Worm (Caenorhabditis elegans) whole organism, L1 larva: ENCODE results near the gene nspe-5.
A peak's percentile ranks its signal among the peaks of the same experiment; 100 is the strongest.

Experiments
- C16A3.4 ChIP-seq: fragments of 150-350 bp; optimal IDR thresholded peaks from 2 replicates; lab custom pipeline; 2014; ENCODE audit warnings: missing biosample characterization, missing genetic modification characterization
- Y116A8C.19 ChIP-seq: sonication (generic microtip); optimal IDR thresholded peaks from 2 replicates; lab custom pipeline; 2016; ENCODE audit warnings: missing compliant biosample characterization, missing genetic modification characterization, borderline replicate concordance
- aha-1 ChIP-seq: fragments of 150-350 bp; optimal IDR thresholded peaks from 2 replicates; lab custom pipeline; 2014; ENCODE audit warnings: missing biosample characterization, missing genetic modification characterization
- aly-2 ChIP-seq: fragments of 150-350 bp; optimal IDR thresholded peaks from 2 replicates; lab custom pipeline; 2014; ENCODE audit warnings: missing biosample characterization, missing genetic modification characterization
- ama-1 ChIP-seq: fragments of 150-350 bp; optimal IDR thresholded peaks from 2 replicates; lab custom pipeline; 2014
- ceh-63 ChIP-seq: fragments of 200-800 bp; sonication (Bioruptor generic); optimal IDR thresholded peaks from 2 replicates; lab custom pipeline; 2018; ENCODE audit warnings: mild to moderate bottlenecking, missing genetic modification characterization, missing compliant biosample characterization
- ceh-88 ChIP-seq: fragments of 200-800 bp; sonication (Bioruptor generic); IDR thresholded peaks from 2 replicates; pipeline ENCODE4 v1.3.6; 2022; ENCODE audit warnings: missing genetic modification characterization, missing compliant biosample characterization
- ceh-90 ChIP-seq: sonication (generic microtip); optimal IDR thresholded peaks from 2 replicates; lab custom pipeline; 2016; ENCODE audit warnings: missing genetic modification characterization, missing compliant biosample characterization
- efl-1 ChIP-seq, 4 experiments: fragments of 150-350 bp; optimal IDR thresholded peaks in 3 of 4; peaks in 1 of 4; 1 replicate in 1 of 4; 2 replicates in 3 of 4; lab custom pipeline; 2014; ENCODE audit warnings: missing biosample characterization in 2 of 4, missing genetic modification characterization in 2 of 4, missing genetic modification reagents in 2 of 4
- egl-13 ChIP-seq: sonication (generic microtip); optimal IDR thresholded peaks from 2 replicates; lab custom pipeline; 2016; ENCODE audit warnings: missing genotype, missing genetic modification reagents, missing genetic modification characterization, missing compliant biosample characterization
- elt-3 ChIP-seq, 6 experiments: fragments of 150-350 bp in 1 of 6; sonication (generic microtip); optimal IDR thresholded peaks; 2 replicates each; lab custom pipeline; 2017 to 2018; ENCODE audit warnings: missing biosample characterization in 6 of 6, missing genetic modification characterization in 6 of 6, inconsistent platforms in 1 of 6
- ets-5 ChIP-seq: fragments of 200-800 bp; sonication (Bioruptor generic); IDR thresholded peaks from 2 replicates; pipeline ENCODE4 v1.3.6; 2022; ENCODE audit warnings: missing genetic modification characterization, missing compliant biosample characterization
- fkh-4 ChIP-seq: sonication (generic microtip); optimal IDR thresholded peaks from 2 replicates; lab custom pipeline; 2016; ENCODE audit warnings: missing compliant biosample characterization, missing genetic modification characterization, borderline replicate concordance
- fkh-8 ChIP-seq: sonication (generic microtip); optimal IDR thresholded peaks from 2 replicates; lab custom pipeline; 2016; ENCODE audit warnings: mild to moderate bottlenecking, missing genetic modification characterization, missing compliant biosample characterization
- fos-1 ChIP-seq: fragments of 150-350 bp; optimal IDR thresholded peaks from 2 replicates; lab custom pipeline; 2014; ENCODE audit warnings: missing biosample characterization, missing genetic modification characterization
- grh-1 ChIP-seq: fragments of 200-800 bp; sonication (Bioruptor generic); IDR thresholded peaks from 2 replicates; pipeline ENCODE4 v1.3.6; 2022; ENCODE audit warnings: missing genetic modification reagents, missing genetic modification characterization, missing compliant biosample characterization
- hlh-17 ChIP-seq: fragments of 200-800 bp; sonication (Bioruptor generic); optimal IDR thresholded peaks from 2 replicates; lab custom pipeline; 2018; ENCODE audit warnings: missing genetic modification characterization, mild to moderate bottlenecking, missing compliant biosample characterization, moderate library complexity, borderline replicate concordance
- hlh-4 ChIP-seq: sonication (generic microtip); optimal IDR thresholded peaks from 2 replicates; lab custom pipeline; 2016; ENCODE audit warnings: mild to moderate bottlenecking, missing genetic modification characterization, missing compliant biosample characterization
- hpl-2 ChIP-seq: fragments of 150-350 bp; optimal IDR thresholded peaks from 2 replicates; lab custom pipeline; 2014; ENCODE audit warnings: missing biosample characterization, missing genetic modification reagents, missing genetic modification characterization
- irx-1 ChIP-seq: sonication (generic microtip); optimal IDR thresholded peaks from 2 replicates; lab custom pipeline; 2016; ENCODE audit warnings: missing genetic modification characterization, missing compliant biosample characterization
- jun-1 ChIP-seq: fragments of 150-350 bp; optimal IDR thresholded peaks from 2 replicates; lab custom pipeline; 2014; ENCODE audit warnings: missing biosample characterization, missing genetic modification reagents, missing genetic modification characterization
- lin-14 ChIP-seq: fragments of 200-800 bp; sonication (Bioruptor generic); optimal IDR thresholded peaks from 2 replicates; lab custom pipeline; 2018; ENCODE audit warnings: mild to moderate bottlenecking, missing genetic modification characterization, moderate library complexity, missing compliant biosample characterization
- lin-15B ChIP-seq: fragments of 150-350 bp; sonication (generic microtip); optimal IDR thresholded peaks from 3 replicates; lab custom pipeline; 2014; ENCODE audit warnings: missing biosample characterization, missing genetic modification characterization
- lin-39 ChIP-seq: fragments of 150-350 bp; optimal IDR thresholded peaks from 2 replicates; lab custom pipeline; 2014; ENCODE audit warnings: missing biosample characterization, missing genetic modification reagents, missing genetic modification characterization
- mab-9 ChIP-seq: fragments of 200-800 bp; sonication (Bioruptor generic); IDR thresholded peaks from 2 replicates; pipeline ENCODE4 v1.3.6; 2022; ENCODE audit warnings: missing genetic modification reagents, missing genetic modification characterization, missing compliant biosample characterization
- nhr-19 ChIP-seq: fragments of 200-800 bp; sonication (Bioruptor generic); conservative IDR thresholded peaks from 2 replicates; pipeline ENCODE4 v1.3.6; 2022; ENCODE audit warnings: missing genetic modification characterization, missing compliant biosample characterization
- nhr-76 ChIP-seq: sonication (generic microtip); optimal IDR thresholded peaks from 2 replicates; lab custom pipeline; 2017; ENCODE audit warnings: missing biosample characterization, missing genetic modification characterization
- nhr-77 ChIP-seq: fragments of 150-350 bp; optimal IDR thresholded peaks from 2 replicates; lab custom pipeline; 2014; ENCODE audit warnings: missing biosample characterization, missing genetic modification characterization
- nhr-85 ChIP-seq: sonication (generic microtip); peaks from one replicate; lab custom pipeline; 2016; ENCODE audit warnings: missing genetic modification characterization, inconsistent platforms, missing compliant biosample characterization
- pag-3 ChIP-seq: sonication (generic microtip); optimal IDR thresholded peaks from 2 replicates; lab custom pipeline; 2017; ENCODE audit warnings: missing genetic modification characterization, mild to moderate bottlenecking, missing compliant biosample characterization, antibody characterized with exemption, borderline replicate concordance; ENCODE audit not compliant: insufficient read depth
- snpc-4 ChIP-seq: fragments of 150-350 bp; optimal IDR thresholded peaks from 2 replicates; lab custom pipeline; 2014; ENCODE audit warnings: missing biosample characterization, missing genetic modification characterization
- sptf-1 ChIP-seq: fragments of 150-350 bp; optimal IDR thresholded peaks from 2 replicates; lab custom pipeline; 2014; ENCODE audit warnings: missing biosample characterization, missing genetic modification characterization
- swsn-7 ChIP-seq: sonication (generic microtip); optimal IDR thresholded peaks from 2 replicates; lab custom pipeline; 2016; ENCODE audit warnings: missing genetic modification characterization, missing compliant biosample characterization
- tbx-2 ChIP-seq: sonication (generic microtip); optimal IDR thresholded peaks from 2 replicates; lab custom pipeline; 2016; ENCODE audit warnings: missing genetic modification characterization, missing compliant biosample characterization
- tlp-1 ChIP-seq: fragments of 150-350 bp; optimal IDR thresholded peaks from 2 replicates; lab custom pipeline; 2014; ENCODE audit warnings: missing biosample characterization, missing genetic modification characterization
- unc-86 ChIP-seq: sonication (generic microtip); optimal IDR thresholded peaks from 2 replicates; lab custom pipeline; 2016; ENCODE audit warnings: missing genetic modification characterization, missing compliant biosample characterization
- zip-4 ChIP-seq: fragments of 200-800 bp; sonication (Bioruptor generic); optimal IDR thresholded peaks from 2 replicates; lab custom pipeline; 2018; ENCODE audit warnings: mild to moderate bottlenecking, missing genetic modification characterization, moderate library complexity, missing compliant biosample characterization

Gene nspe-5

ce11 chrII:12670877-12671864 is 42.5 kb downstream of the nspe-5 start:
- TF ChIP-seq pag-3 (tag; lab: Kevin White, UChicago) (no peak), mab-9 (GFP tag; lab: Robert Waterston, UW) (peak; percentile 40; the same call in 1 of the 2 replicates), lin-39 (tag; lab: Kevin White, UChicago) (no peak), ets-5 (no peak), efl-1 (optimal IDR thresholded peaks at IDR 0.05; lab: Kevin White, UChicago) (no peak), efl-1 (GFP tag; optimal IDR thresholded peaks at IDR 0.05 in 1 of 2; lab: Kevin White, UChicago) (peak in 1 of 2 experiments; percentile 28), egl-13 (tag; lab: Kevin White, UChicago) (no peak)
- TF ChIP-seq, all 84 proteins: peak for 2

DNA sequence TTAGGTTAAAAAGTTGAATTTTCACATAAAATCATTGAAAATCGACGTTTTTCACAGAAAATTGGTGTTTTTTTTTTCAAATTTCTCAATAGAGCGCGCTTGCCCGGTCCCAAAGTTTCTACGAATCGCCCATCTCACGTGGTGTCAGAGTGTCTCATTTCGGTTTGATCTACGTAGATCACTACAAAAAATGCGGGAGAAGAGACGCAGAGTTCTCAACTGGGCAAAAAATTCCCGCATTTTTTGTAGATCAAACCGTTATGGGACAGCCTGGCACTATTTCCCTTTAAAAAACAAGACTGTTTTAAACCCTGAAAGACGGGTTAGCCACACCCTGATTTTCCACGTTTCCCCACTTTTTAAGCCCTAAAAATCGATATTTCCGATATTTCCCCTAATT is 43.2 kb downstream of the nspe-5 start:
- TF ChIP-seq ceh-90 (tag; lab: Kevin White, UChicago) (no peak), nhr-85 (tag; lab: Kevin White, UChicago) (peak; percentile 66)

DNA sequence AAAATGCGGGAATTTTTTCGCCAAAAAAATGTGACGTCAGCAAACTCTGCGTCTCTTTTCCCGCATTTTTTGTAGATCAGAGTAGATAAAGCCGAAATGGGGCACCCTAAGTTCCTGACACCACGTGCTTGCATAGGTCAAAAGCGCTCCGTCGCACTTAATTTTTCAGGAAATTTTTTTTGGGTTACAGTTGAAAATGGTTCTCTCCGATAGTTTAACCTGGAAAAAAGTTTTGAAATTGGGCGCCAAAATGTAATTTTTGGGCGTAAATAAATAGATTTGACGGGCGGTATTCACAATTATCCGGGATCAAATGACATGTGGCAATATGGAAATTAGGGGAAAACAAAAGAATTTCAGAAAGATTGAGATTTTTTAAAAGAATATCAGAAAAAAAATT is 43.8 kb downstream of the nspe-5 start:
- TF ChIP-seq nhr-19 (GFP tag; lab: Robert Waterston, UW), result 0 out of 2 replicates have a peak, but pooled peaks have one; percentile 4
- peak; percentile 4 for TF ChIP-seq fkh-8 (tag; lab: Kevin White, UChicago)
- TF ChIP-seq ama-1 (lab: Kevin White, UChicago), result no peak
- TF ChIP-seq efl-1 (optimal IDR thresholded peaks at IDR 0.05; lab: Kevin White, UChicago), result no peak
- TF ChIP-seq efl-1 (GFP tag; optimal IDR thresholded peaks at IDR 0.05 in 1 of 2; lab: Kevin White, UChicago), result peak in 1 of 2 experiments; percentile 27
- TF ChIP-seq, all 84 proteins: peak for 3

DNA sequence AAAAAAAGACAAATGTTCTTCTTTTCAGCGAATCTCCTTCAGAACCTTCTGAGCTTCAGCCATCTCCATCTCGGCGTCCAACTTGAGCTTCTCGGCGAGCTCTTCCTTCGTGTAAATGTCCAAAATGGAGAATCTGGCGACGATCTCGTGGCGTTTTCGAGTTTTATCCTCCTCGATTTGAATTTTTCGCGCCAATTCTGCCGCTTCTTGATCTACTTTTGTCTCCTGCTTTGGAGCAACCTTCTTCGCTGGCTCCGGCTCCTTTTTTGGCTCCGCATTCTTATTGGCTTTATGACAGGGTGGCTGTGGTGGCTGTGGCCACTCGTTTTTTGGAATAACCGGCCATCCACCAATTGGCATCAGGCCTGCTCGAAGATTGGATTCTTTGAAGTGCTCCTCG is 44.6 kb downstream of the nspe-5 start:
- no peak for TF ChIP-seq efl-1 (optimal IDR thresholded peaks at IDR 0.05; lab: Kevin White, UChicago)
- peak in 1 of 2 experiments; percentile 92 for TF ChIP-seq efl-1 (GFP tag; optimal IDR thresholded peaks at IDR 0.05 in 1 of 2; lab: Kevin White, UChicago)
- no peak for TF ChIP-seq irx-1 (tag; lab: Kevin White, UChicago)

DNA sequence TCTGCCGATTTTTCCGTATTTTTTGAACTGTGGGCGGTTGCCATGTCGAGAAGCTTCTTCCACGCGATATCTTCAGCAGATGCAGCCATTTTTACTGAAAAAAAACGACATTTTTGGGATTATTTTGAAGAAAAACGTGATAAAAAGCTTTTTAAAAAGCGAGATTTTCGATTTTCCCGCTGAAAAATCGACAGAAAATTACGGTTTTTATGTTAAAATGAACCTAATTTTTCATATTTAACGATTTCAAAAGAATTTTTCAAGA is 49.0 kb downstream of the nspe-5 start, which contains the start of gene Y38E10A.22:
TSS of gene Y38E10A.22 (minus strand) at position 101 of the 265 bp plus-strand sequence.
- TF ChIP-seq mab-9 (GFP tag; lab: Robert Waterston, UW) (no peak), ceh-90 (tag; lab: Kevin White, UChicago) (no peak), fkh-4 (tag; lab: Kevin White, UChicago) (no peak), lin-14 (GFP tag; lab: Kevin White, UChicago) (no peak), hpl-2 (no peak), aha-1 (no peak), ets-5 (no peak), nhr-77 (tag; lab: Kevin White, UChicago) (no peak), ceh-63 (GFP tag; lab: Kevin White, UChicago) (no peak), Y116A8C.19 (tag; lab: Kevin White, UChicago) (no peak), jun-1 (no peak), nhr-76 (no peak), hlh-4 (tag; lab: Kevin White, UChicago) (no peak), fos-1 (tag; lab: Kevin White, UChicago) (no peak)

DNA sequence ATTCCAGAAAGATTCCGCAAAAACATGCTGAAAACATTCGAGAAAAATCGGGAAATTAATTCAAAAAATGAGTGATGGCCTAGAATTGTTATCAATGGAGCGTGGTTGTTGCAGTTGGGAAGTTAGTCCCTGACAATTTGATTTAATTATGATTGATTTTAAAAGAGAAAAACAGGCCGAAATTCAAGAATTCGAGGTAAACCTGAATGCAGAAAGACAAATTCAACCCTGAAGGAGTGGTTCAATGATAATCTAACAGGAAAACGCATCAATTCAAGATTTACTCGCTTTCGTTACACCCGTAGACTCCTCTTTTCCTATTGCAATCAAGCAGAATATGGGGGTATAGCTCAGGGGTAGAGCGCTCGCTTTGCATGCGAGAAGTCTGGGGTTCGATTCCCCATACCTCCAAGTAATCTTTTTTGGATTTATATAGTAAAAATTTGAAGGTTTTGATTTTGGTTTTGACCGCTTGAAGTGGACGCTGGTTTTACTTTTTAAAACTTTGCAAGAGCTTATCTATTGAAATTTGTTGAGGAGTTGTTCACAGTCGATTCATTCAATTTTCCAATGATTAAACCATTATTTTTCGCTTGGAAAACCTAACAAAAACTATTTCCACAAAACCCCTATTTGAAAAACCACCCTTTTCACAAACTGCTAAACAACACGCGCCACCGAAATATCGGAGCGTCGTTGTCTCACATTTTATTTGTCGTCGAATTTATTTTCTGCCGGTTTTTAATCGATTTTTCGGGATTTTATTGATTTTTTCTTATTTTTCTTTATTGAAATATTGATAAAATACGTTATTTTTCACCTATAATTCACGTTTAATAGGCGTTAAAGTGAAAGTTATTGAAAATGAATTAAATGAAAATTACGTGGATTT is 49.6 kb downstream of the nspe-5 start:
- TF ChIP-seq swsn-7 (tag; lab: Kevin White, UChicago) (peak; percentile 74), nhr-76 (no peak), grh-1 (0 out of 2 replicates have a peak, but pooled peaks have one; percentile 36), zip-4 (GFP tag; lab: Kevin White, UChicago) (peak; percentile 8), elt-3 (tag; optimal IDR thresholded peaks at IDR 0.05; lab: Kevin White, UChicago) (peak in 3 of 6 experiments; percentile 17 to 47 (median 40)), hlh-17 (no peak), ceh-88 (GFP tag; lab: Robert Waterston, UW) (no peak), nhr-85 (tag; lab: Kevin White, UChicago) (peak; percentile 94), tbx-2 (tag; lab: Kevin White, UChicago) (peak; percentile 85), lin-15B (peak; percentile 89), tlp-1 (tag; lab: Kevin White, UChicago) (no peak), aly-2 (peak; percentile 14), hpl-2 (no peak), C16A3.4 (tag; lab: Kevin White, UChicago) (peak; percentile 80), unc-86 (tag; lab: Kevin White, UChicago) (peak; percentile 42), lin-39 (tag; lab: Kevin White, UChicago) (peak; percentile 40), sptf-1 (tag; lab: Kevin White, UChicago) (no peak), snpc-4 (tag; lab: Kevin White, UChicago) (peak; percentile 72)
